Worm (Caenorhabditis elegans) whole organism, young adult: Measurements from ENCODE around the gene C05B5.8.

ENCODE experiments used
- B0019.2 ChIP-seq: fragments of 200-800 bp; sonication (Bioruptor generic); conservative IDR thresholded peaks from 2 replicates; pipeline ENCODE4 v1.3.6; 2022; ENCODE audit warnings: missing genetic modification reagents, missing genetic modification characterization, missing compliant biosample characterization
- D2030.7 ChIP-seq: fragments of 200-800 bp; sonication (Bioruptor generic); IDR thresholded peaks from 2 replicates; pipeline ENCODE4 v1.3.6; 2022; ENCODE audit warnings: missing genetic modification reagents, missing genetic modification characterization, missing compliant biosample characterization
- F33H1.4 ChIP-seq: fragments of 200-800 bp; sonication (Bioruptor generic); IDR thresholded peaks from 2 replicates; pipeline ENCODE4 v1.3.6; 2022; ENCODE audit warnings: missing genetic modification reagents, missing genetic modification characterization, missing compliant biosample characterization
- F37B4.10 ChIP-seq: fragments of 200-800 bp; sonication (Bioruptor generic); IDR thresholded peaks from 2 replicates; pipeline ENCODE4 v1.3.6; 2022; ENCODE audit warnings: missing genetic modification characterization, missing compliant biosample characterization
- F39B2.1 ChIP-seq: fragments of 200-800 bp; sonication (Bioruptor generic); IDR thresholded peaks from 2 replicates; pipeline ENCODE4 v1.3.6; 2022; ENCODE audit warnings: missing genetic modification reagents, missing genetic modification characterization, missing compliant biosample characterization
- F49E8.2 ChIP-seq: sonication (generic microtip); optimal IDR thresholded peaks from 3 replicates; lab custom pipeline; 2017; ENCODE audit warnings: missing genetic modification characterization, mild to moderate bottlenecking, missing compliant biosample characterization, antibody characterized with exemption, moderate library complexity; ENCODE audit not compliant: insufficient read depth
- K12H6.12 ChIP-seq: fragments of 200-800 bp; sonication (Bioruptor generic); optimal IDR thresholded peaks from 2 replicates; lab custom pipeline; 2018; ENCODE audit warnings: mild to moderate bottlenecking, missing genetic modification characterization, missing compliant biosample characterization
- T07F8.4 ChIP-seq: sonication (generic microtip); optimal IDR thresholded peaks from 2 replicates; lab custom pipeline; 2016; ENCODE audit warnings: mild to moderate bottlenecking, missing genetic modification characterization, moderate library complexity, missing compliant biosample characterization
- T26A5.8 ChIP-seq: sonication (generic microtip); optimal IDR thresholded peaks from 2 replicates; lab custom pipeline; 2016; ENCODE audit warnings: missing genetic modification characterization, missing compliant biosample characterization
- Y53F4B.3 ChIP-seq: fragments of 200-800 bp; sonication (Bioruptor generic); IDR thresholded peaks from 2 replicates; pipeline ENCODE4 v1.3.6; 2022; ENCODE audit warnings: missing genetic modification reagents, missing genetic modification characterization, missing compliant biosample characterization
- Y53G8AR.9 ChIP-seq: fragments of 200-800 bp; sonication (Bioruptor generic); conservative IDR thresholded peaks from 2 replicates; pipeline ENCODE4 v1.3.6; 2022; ENCODE audit warnings: missing genetic modification reagents, missing genetic modification characterization, missing compliant biosample characterization
- Y67H2A.10 ChIP-seq: fragments of 200-800 bp; sonication (Bioruptor generic); conservative IDR thresholded peaks from 2 replicates; pipeline ENCODE4 v1.3.6; 2022; ENCODE audit warnings: missing genetic modification reagents, missing genetic modification characterization, missing compliant biosample characterization
- akir-1 ChIP-seq: fragments of 200-800 bp; sonication (Bioruptor generic); optimal IDR thresholded peaks from 2 replicates; lab custom pipeline; 2018; ENCODE audit warnings: mild to moderate bottlenecking, missing genetic modification characterization, moderate library complexity, missing compliant biosample characterization
- attf-3 ChIP-seq: fragments of 200-800 bp; sonication (Bioruptor generic); conservative IDR thresholded peaks from 2 replicates; pipeline ENCODE4 v1.3.6; 2022; ENCODE audit warnings: missing genetic modification reagents, missing genetic modification characterization, missing compliant biosample characterization
- cebp-2 ChIP-seq: fragments of 200-800 bp; sonication (Bioruptor generic); IDR thresholded peaks from 2 replicates; pipeline ENCODE4 v1.3.6; 2022; ENCODE audit warnings: missing genetic modification characterization, missing compliant biosample characterization
- ceh-100 ChIP-seq: fragments of 200-800 bp; sonication (Bioruptor generic); IDR thresholded peaks from 2 replicates; pipeline ENCODE4 v1.3.6; 2022; ENCODE audit warnings: missing genetic modification reagents, missing genetic modification characterization, missing compliant biosample characterization
- ceh-27 ChIP-seq: fragments of 200-800 bp; sonication (Bioruptor generic); optimal IDR thresholded peaks from 2 replicates; lab custom pipeline; 2018; ENCODE audit warnings: mild to moderate bottlenecking, missing genetic modification characterization, moderate library complexity, missing compliant biosample characterization
- dox-1 ChIP-seq: fragments of 200-800 bp; sonication (Bioruptor generic); IDR thresholded peaks from 2 replicates; pipeline ENCODE4 v1.3.6; 2022; ENCODE audit warnings: missing genetic modification reagents, missing genetic modification characterization, missing compliant biosample characterization
- efl-1 ChIP-seq: fragments of 150-350 bp; optimal IDR thresholded peaks from 2 replicates; lab custom pipeline; 2014; ENCODE audit warnings: missing biosample characterization, missing genetic modification reagents, missing genetic modification characterization
- egl-44 ChIP-seq: fragments of 200-800 bp; sonication (Bioruptor generic); IDR thresholded peaks from 2 replicates; pipeline ENCODE4 v1.3.6; 2022; ENCODE audit warnings: missing genetic modification reagents, missing genetic modification characterization, missing compliant biosample characterization
- egrh-3 ChIP-seq: fragments of 200-800 bp; sonication (Bioruptor generic); IDR thresholded peaks from 2 replicates; pipeline ENCODE4 v1.3.6; 2022; ENCODE audit warnings: missing genetic modification reagents, missing genetic modification characterization, missing compliant biosample characterization
- ekl-4 ChIP-seq: fragments of 200-800 bp; sonication (Bioruptor generic); IDR thresholded peaks from 2 replicates; pipeline ENCODE4 v1.3.6; 2022; ENCODE audit warnings: missing genetic modification reagents, missing genetic modification characterization, missing compliant biosample characterization
- ets-4 ChIP-seq: fragments of 200-800 bp; sonication (Bioruptor generic); optimal IDR thresholded peaks from 2 replicates; lab custom pipeline; 2018; ENCODE audit warnings: mild to moderate bottlenecking, missing genetic modification characterization, missing compliant biosample characterization
- fkh-3 ChIP-seq: sonication (generic microtip); optimal IDR thresholded peaks from 2 replicates; lab custom pipeline; 2016; ENCODE audit warnings: mild to moderate bottlenecking, missing genetic modification characterization, missing compliant biosample characterization
- gei-17 ChIP-seq: fragments of 200-800 bp; sonication (Bioruptor generic); optimal IDR thresholded peaks from 2 replicates; lab custom pipeline; 2018; ENCODE audit warnings: mild to moderate bottlenecking, missing genetic modification characterization, missing compliant biosample characterization
- hlh-26 ChIP-seq: fragments of 200-800 bp; sonication (Bioruptor generic); conservative IDR thresholded peaks from 2 replicates; pipeline ENCODE4 v1.3.6; 2022; ENCODE audit warnings: missing genetic modification reagents, missing genetic modification characterization, missing compliant biosample characterization
- hrde-1 ChIP-seq: sonication (generic microtip); optimal IDR thresholded peaks from 2 replicates; lab custom pipeline; 2016; ENCODE audit warnings: missing genetic modification characterization, mild to moderate bottlenecking, missing compliant biosample characterization, moderate library complexity, missing genotype, missing genetic modification reagents, borderline replicate concordance
- let-607 ChIP-seq, 2 experiments: fragments of 200-800 bp in 1 of 2; sonication (Bioruptor generic) in 1 of 2; sonication (generic microtip) in 1 of 2; optimal IDR thresholded peaks; 2 replicates each; lab custom pipeline; 2016 to 2018; ENCODE audit warnings: mild to moderate bottlenecking in 2 of 2, missing compliant biosample characterization in 2 of 2, missing genetic modification characterization in 2 of 2, moderate library complexity in 2 of 2, missing genotype in 1 of 2
- lin-40 ChIP-seq: sonication (generic microtip); optimal IDR thresholded peaks from 2 replicates; lab custom pipeline; 2016; ENCODE audit warnings: missing genetic modification characterization, mild to moderate bottlenecking, missing compliant biosample characterization, missing genotype, missing genetic modification reagents
- lsl-1 ChIP-seq: fragments of 200-800 bp; sonication (Bioruptor generic); optimal IDR thresholded peaks from 2 replicates; lab custom pipeline; 2018; ENCODE audit warnings: mild to moderate bottlenecking, missing genetic modification characterization, moderate library complexity, missing compliant biosample characterization
- madf-10 ChIP-seq: sonication (generic microtip); optimal IDR thresholded peaks from 2 replicates; lab custom pipeline; 2016; ENCODE audit warnings: mild to moderate bottlenecking, missing genetic modification characterization, missing compliant biosample characterization
- madf-3 ChIP-seq: fragments of 200-800 bp; sonication (Bioruptor generic); IDR thresholded peaks from 2 replicates; pipeline ENCODE4 v1.3.6; 2022; ENCODE audit warnings: missing genetic modification reagents, missing genetic modification characterization, missing compliant biosample characterization
- madf-8 ChIP-seq: fragments of 200-800 bp; sonication (Bioruptor generic); conservative IDR thresholded peaks from 2 replicates; pipeline ENCODE4 v1.3.6; 2022; ENCODE audit warnings: missing genetic modification reagents, missing genetic modification characterization, missing compliant biosample characterization
- mel-28 ChIP-seq: sonication (generic microtip); optimal IDR thresholded peaks from 2 replicates; lab custom pipeline; 2016; ENCODE audit warnings: borderline replicate concordance, mild to moderate bottlenecking, missing genetic modification characterization, missing compliant biosample characterization
- nfyb-1 ChIP-seq: fragments of 200-800 bp; sonication (Bioruptor generic); IDR thresholded peaks from 2 replicates; pipeline ENCODE4 v1.3.6; 2022; ENCODE audit warnings: missing genetic modification reagents, missing genetic modification characterization, missing compliant biosample characterization
- nhr-90 ChIP-seq: sonication (generic microtip); optimal IDR thresholded peaks from 2 replicates; lab custom pipeline; 2016; ENCODE audit warnings: missing genotype, mild to moderate bottlenecking, missing genetic modification characterization, missing compliant biosample characterization
- pbrm-1 ChIP-seq: fragments of 200-800 bp; sonication (Bioruptor generic); IDR thresholded peaks from 2 replicates; pipeline ENCODE4 v1.3.6; 2022; ENCODE audit warnings: missing genetic modification reagents, missing genetic modification characterization, missing compliant biosample characterization
- rcor-1 ChIP-seq: fragments of 200-800 bp; sonication (Bioruptor generic); IDR thresholded peaks from 2 replicates; pipeline ENCODE4 v1.3.6; 2022; ENCODE audit warnings: missing genetic modification reagents, missing genetic modification characterization, missing compliant biosample characterization
- rec-8 ChIP-seq, 2 experiments: sonication (generic microtip); optimal IDR thresholded peaks; 2 replicates each; lab custom pipeline; 2016; ENCODE audit warnings: mild to moderate bottlenecking in 2 of 2, missing genetic modification characterization in 2 of 2, missing genetic modification reagents in 2 of 2, missing genotype in 2 of 2, missing biosample characterization in 1 of 2, missing compliant biosample characterization in 1 of 2, moderate library complexity in 1 of 2
- snpc-3.4 ChIP-seq: sonication (generic microtip); optimal IDR thresholded peaks from 2 replicates; lab custom pipeline; 2017; ENCODE audit warnings: missing genetic modification characterization, mild to moderate bottlenecking, missing compliant biosample characterization, antibody characterized with exemption, moderate library complexity, missing genotype, missing genetic modification reagents
- snpc-4 ChIP-seq, 5 experiments: fragments of 150-350 bp in 1 of 5; sonication (generic microtip) in 4 of 5; optimal IDR thresholded peaks; 2 replicates each; lab custom pipeline; 2014 to 2018; ENCODE audit warnings: missing genetic modification characterization in 5 of 5, missing biosample characterization in 3 of 5, antibody characterized with exemption in 2 of 5, mild to moderate bottlenecking in 2 of 5, missing compliant biosample characterization in 2 of 5, missing genotype in 2 of 5, moderate library complexity in 2 of 5, missing genetic modification reagents in 1 of 5
- ztf-22 ChIP-seq: fragments of 200-800 bp; sonication (Bioruptor generic); optimal IDR thresholded peaks from 2 replicates; lab custom pipeline; 2018; ENCODE audit warnings: mild to moderate bottlenecking, missing genetic modification characterization, moderate library complexity, missing compliant biosample characterization
- ztf-25 ChIP-seq: fragments of 200-800 bp; sonication (Bioruptor generic); IDR thresholded peaks from 2 replicates; pipeline ENCODE4 v1.3.6; 2022; ENCODE audit warnings: missing genetic modification reagents, missing genetic modification characterization, missing compliant biosample characterization
- ztf-6 ChIP-seq: fragments of 200-800 bp; sonication (Bioruptor generic); IDR thresholded peaks from 2 replicates; pipeline ENCODE4 v1.3.6; 2022; ENCODE audit warnings: missing genetic modification reagents, missing genetic modification characterization, missing compliant biosample characterization

Gene C05B5.8

DNA sequence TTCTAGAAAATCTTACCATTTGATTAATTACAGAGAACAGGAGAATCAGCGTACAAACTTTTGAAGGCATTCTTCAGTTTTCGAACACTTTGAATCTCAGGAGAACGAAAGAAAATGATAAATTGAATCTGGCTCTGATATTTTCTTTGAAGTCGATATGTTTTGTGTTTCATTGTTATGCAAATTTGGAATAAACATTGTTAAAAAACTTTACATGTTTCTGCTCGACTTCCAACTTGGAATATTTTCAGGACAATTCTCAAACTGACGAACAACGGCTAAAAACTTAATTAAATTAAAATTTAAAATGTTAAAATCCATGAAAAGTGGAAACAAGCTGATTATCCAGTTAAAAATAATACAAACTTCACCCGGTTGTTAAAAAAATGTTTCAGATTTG, 18.2 kb downstream of the C05B5.8 start, which contains the start of gene C05B5.1:
TSS of gene C05B5.1 (minus strand) at position 101 of the 400 bp plus-strand sequence.
- TF ChIP-seq pbrm-1 (GFP tag; lab: Robert Waterston, UW) (no peak), egrh-3 (no peak), efl-1 (no peak), mel-28 (tag; lab: Kevin White, UChicago) (no peak), dox-1 (GFP tag; lab: Robert Waterston, UW) (no peak), ztf-6 (GFP tag; lab: Robert Waterston, UW) (no peak), F37B4.10 (GFP tag; lab: Robert Waterston, UW) (no peak), F49E8.2 (tag; lab: Kevin White, UChicago) (no peak), rcor-1 (GFP tag; lab: Robert Waterston, UW) (no peak), B0019.2 (GFP tag; lab: Robert Waterston, UW) (no peak), attf-3 (GFP tag; lab: Robert Waterston, UW) (no peak), egl-44 (GFP tag; lab: Robert Waterston, UW) (no peak), hlh-26 (GFP tag; lab: Robert Waterston, UW) (no peak), madf-8 (no peak), let-607 (tag; optimal IDR thresholded peaks at IDR 0.05; lab: Kevin White, UChicago) (no peak), Y53G8AR.9 (GFP tag; lab: Robert Waterston, UW) (no peak), T26A5.8 (tag; lab: Kevin White, UChicago) (no peak), F33H1.4 (no peak)

DNA sequence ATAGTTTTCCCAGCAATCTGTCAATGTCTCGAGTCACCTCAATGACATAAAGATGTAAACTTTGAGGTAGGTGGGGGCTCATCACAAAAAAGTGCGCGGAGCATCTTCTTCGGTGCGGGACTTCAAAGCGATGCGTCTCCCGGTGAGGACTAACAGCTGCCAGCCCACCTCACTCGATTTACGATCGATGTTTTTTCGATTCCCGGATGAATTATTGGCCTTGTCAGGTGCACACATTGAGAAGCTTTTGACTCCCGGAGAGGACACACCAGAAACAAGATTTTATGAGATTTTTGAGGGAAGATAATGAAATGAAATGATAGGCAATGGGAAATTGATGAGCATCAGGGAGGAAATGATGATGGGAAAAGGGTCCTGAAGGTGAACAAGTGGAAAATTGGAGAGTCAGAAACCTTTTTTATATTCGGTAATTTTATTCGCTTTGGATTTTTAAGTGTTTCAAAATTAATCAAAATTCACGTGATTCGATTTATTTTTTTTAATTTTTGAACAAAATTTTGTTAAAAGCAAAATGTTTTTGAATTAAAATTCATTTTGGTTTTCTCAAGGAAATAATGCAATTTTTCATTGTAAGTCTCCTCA, 19.7 kb downstream of the C05B5.8 start, which contains the start of gene C05B5.12:
TSS of gene C05B5.12 (plus strand) at position 553 of the 603 bp plus-strand sequence.
- TF ChIP-seq F39B2.1 (no peak), snpc-3.4 (tag; lab: Kevin White, UChicago) (no peak), cebp-2 (GFP tag; lab: Robert Waterston, UW) (no peak), ztf-22 (GFP tag; lab: Kevin White, UChicago) (no peak), ceh-27 (GFP tag; lab: Kevin White, UChicago) (no peak), rec-8 (tag; optimal IDR thresholded peaks at IDR 0.05; lab: Kevin White, UChicago) (no peak), K12H6.12 (no peak), nfyb-1 (no peak), Y53F4B.3 (no peak), ztf-25 (no peak), nhr-90 (no peak), lin-40 (no peak), ceh-100 (no peak), madf-10 (tag; lab: Kevin White, UChicago) (no peak)

DNA sequence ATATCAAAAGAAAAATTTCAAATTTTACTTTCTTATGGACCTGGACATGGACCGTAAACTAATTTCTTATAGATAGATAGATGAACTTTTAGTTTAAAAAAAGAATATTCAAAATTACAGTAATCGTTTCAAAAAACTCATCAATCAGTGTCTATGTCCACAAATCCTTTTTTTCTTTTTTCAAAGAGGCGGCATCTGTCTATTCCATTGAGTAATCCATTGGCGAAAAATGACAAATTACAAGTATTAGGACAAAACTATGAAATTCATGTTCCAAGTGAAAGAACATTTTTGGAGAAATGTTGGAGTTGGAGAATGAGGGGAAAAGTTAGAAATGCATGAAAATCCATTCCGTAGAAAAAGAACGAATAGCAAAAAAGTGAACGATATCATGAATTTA, 21.0 kb downstream of the C05B5.8 start:
- TF ChIP-seq rec-8 (tag; optimal IDR thresholded peaks at IDR 0.05; lab: Kevin White, UChicago), result no peak
- TF ChIP-seq lsl-1 (GFP tag; lab: Kevin White, UChicago), result no peak
- TF ChIP-seq madf-10 (tag; lab: Kevin White, UChicago), result no peak
- TF ChIP-seq pbrm-1 (GFP tag; lab: Robert Waterston, UW), result no peak
- no peak for TF ChIP-seq Y53F4B.3
- TF ChIP-seq Y67H2A.10, result no peak
- no peak for TF ChIP-seq akir-1 (GFP tag; lab: Kevin White, UChicago)
- TF ChIP-seq gei-17 (GFP tag; lab: Kevin White, UChicago), result no peak
- TF ChIP-seq madf-3 (GFP tag; lab: Robert Waterston, UW), result no peak
- no peak for TF ChIP-seq snpc-4 (GFP tag; optimal IDR thresholded peaks at IDR 0.05; lab: Kevin White, UChicago)
- no peak for TF ChIP-seq snpc-4 (tag; optimal IDR thresholded peaks at IDR 0.05; lab: Kevin White, UChicago)
- no peak for TF ChIP-seq T07F8.4
- no peak for TF ChIP-seq ets-4
- no peak for TF ChIP-seq D2030.7 (GFP tag; lab: Robert Waterston, UW)
- no peak for TF ChIP-seq lin-40
- no peak for TF ChIP-seq madf-8
- TF ChIP-seq hrde-1 (tag; lab: Kevin White, UChicago), result no peak
- TF ChIP-seq ekl-4, result no peak
- no peak for TF ChIP-seq fkh-3
